Worm (Caenorhabditis elegans) whole organism, young adult: ENCODE measurements around the gene srh-34.

Experiments
- F55B11.4 ChIP-seq: sonication (generic microtip); optimal IDR thresholded peaks from 2 replicates; lab custom pipeline; 2016; ENCODE audit warnings: missing compliant biosample characterization, missing genetic modification characterization, borderline replicate concordance; ENCODE audit not compliant: insufficient read depth
- ama-1 ChIP-seq, 3 experiments: fragments of 150-350 bp in 1 of 3; sonication (generic microtip) in 2 of 3; optimal IDR thresholded peaks; 2 replicates each; lab custom pipeline; 2014 to 2018; ENCODE audit warnings: missing biosample characterization in 2 of 3, missing genetic modification characterization in 2 of 3, missing genetic modification reagents in 2 of 3
- ceh-91 ChIP-seq: fragments of 200-800 bp; sonication (Bioruptor generic); IDR thresholded peaks from 2 replicates; pipeline ENCODE4 v1.3.6; 2022; ENCODE audit warnings: missing genetic modification reagents, missing genetic modification characterization, missing compliant biosample characterization
- ets-4 ChIP-seq: fragments of 200-800 bp; sonication (Bioruptor generic); optimal IDR thresholded peaks from 2 replicates; lab custom pipeline; 2018; ENCODE audit warnings: mild to moderate bottlenecking, missing genetic modification characterization, missing compliant biosample characterization
- let-526 ChIP-seq: fragments of 200-800 bp; sonication (Bioruptor generic); IDR thresholded peaks from 2 replicates; pipeline ENCODE4 v1.3.6; 2022; ENCODE audit warnings: missing genetic modification reagents, missing genetic modification characterization, missing compliant biosample characterization
- lsy-27 ChIP-seq: sonication (generic microtip); optimal IDR thresholded peaks from 2 replicates; lab custom pipeline; 2017; ENCODE audit warnings: missing genetic modification characterization, mild to moderate bottlenecking, missing compliant biosample characterization, antibody characterized with exemption, missing genotype, borderline replicate concordance; ENCODE audit not compliant: insufficient read depth
- madf-10 ChIP-seq: sonication (generic microtip); optimal IDR thresholded peaks from 2 replicates; lab custom pipeline; 2016; ENCODE audit warnings: mild to moderate bottlenecking, missing genetic modification characterization, missing compliant biosample characterization
- madf-3 ChIP-seq: fragments of 200-800 bp; sonication (Bioruptor generic); IDR thresholded peaks from 2 replicates; pipeline ENCODE4 v1.3.6; 2022; ENCODE audit warnings: missing genetic modification reagents, missing genetic modification characterization, missing compliant biosample characterization
- nhr-90 ChIP-seq: sonication (generic microtip); optimal IDR thresholded peaks from 2 replicates; lab custom pipeline; 2016; ENCODE audit warnings: missing genotype, mild to moderate bottlenecking, missing genetic modification characterization, missing compliant biosample characterization
- pha-4 ChIP-seq: fragments of 150-350 bp; sonication (generic microtip); optimal IDR thresholded peaks from 2 replicates; lab custom pipeline; 2014; ENCODE audit warnings: missing biosample characterization, missing genetic modification reagents, missing genetic modification characterization
- rcor-1 ChIP-seq: fragments of 200-800 bp; sonication (Bioruptor generic); IDR thresholded peaks from 2 replicates; pipeline ENCODE4 v1.3.6; 2022; ENCODE audit warnings: missing genetic modification reagents, missing genetic modification characterization, missing compliant biosample characterization
- snpc-4 ChIP-seq, 5 experiments: fragments of 150-350 bp in 1 of 5; sonication (generic microtip) in 4 of 5; optimal IDR thresholded peaks; 2 replicates each; lab custom pipeline; 2014 to 2018; ENCODE audit warnings: missing genetic modification characterization in 5 of 5, missing biosample characterization in 3 of 5, antibody characterized with exemption in 2 of 5, mild to moderate bottlenecking in 2 of 5, missing compliant biosample characterization in 2 of 5, missing genotype in 2 of 5, moderate library complexity in 2 of 5, missing genetic modification reagents in 1 of 5
- somi-1 ChIP-seq: fragments of 200-800 bp; sonication (Bioruptor generic); optimal IDR thresholded peaks from 2 replicates; lab custom pipeline; 2018; ENCODE audit warnings: mild to moderate bottlenecking, missing genetic modification characterization, missing compliant biosample characterization
- ztf-22 ChIP-seq: fragments of 200-800 bp; sonication (Bioruptor generic); optimal IDR thresholded peaks from 2 replicates; lab custom pipeline; 2018; ENCODE audit warnings: mild to moderate bottlenecking, missing genetic modification characterization, moderate library complexity, missing compliant biosample characterization

- no peak for TF ChIP-seq lsy-27 (tag; lab: Kevin White, UChicago)
- TF ChIP-seq F55B11.4, result no peak
- no peak for TF ChIP-seq rcor-1 (GFP tag; lab: Robert Waterston, UW)
- TF ChIP-seq let-526 (GFP tag; lab: Robert Waterston, UW), result no peak
- no peak for TF ChIP-seq ets-4 (GFP tag; lab: Kevin White, UChicago)
- TF ChIP-seq snpc-4 (GFP tag; optimal IDR thresholded peaks at IDR 0.05; lab: Kevin White, UChicago), result no peak
- TF ChIP-seq snpc-4 (tag; optimal IDR thresholded peaks at IDR 0.05; lab: Kevin White, UChicago), result no peak
- TF ChIP-seq madf-3 (GFP tag; lab: Robert Waterston, UW), result no peak
- no peak for TF ChIP-seq pha-4 (tag; lab: Kevin White, UChicago)
- no peak for TF ChIP-seq ama-1 (optimal IDR thresholded peaks at IDR 0.05; lab: Kevin White, UChicago)
- TF ChIP-seq ama-1 (GFP tag; optimal IDR thresholded peaks at IDR 0.05; lab: Kevin White, UChicago), result no peak
- TF ChIP-seq madf-10 (tag; lab: Kevin White, UChicago), result no peak
- TF ChIP-seq ceh-91 (GFP tag; lab: Robert Waterston, UW), result no peak
- TF ChIP-seq somi-1 (GFP tag; lab: Kevin White, UChicago), result no peak
- no peak for TF ChIP-seq ztf-22 (GFP tag; lab: Kevin White, UChicago)
- TF ChIP-seq nhr-90, result no peak
Observed at ce11 chrV:467507-467906, 21.0 kb upstream of the srh-34 start.
